Fruit fly (Drosophila melanogaster) whole organism, embryonic: Measurements from ENCODE around the gene lab.

Experiments used
- Abd-B ChIP-seq: fragments of 200-800 bp; sonication (Bioruptor generic); optimal IDR thresholded peaks from 2 replicates; lab custom pipeline; 2018; ENCODE audit warnings: missing biosample characterization, mild to moderate bottlenecking, missing genetic modification characterization, moderate library complexity
- Atf-2 ChIP-seq: fragments of 200-800 bp; sonication (Bioruptor generic); optimal IDR thresholded peaks from 2 replicates; lab custom pipeline; 2016; ENCODE audit warnings: missing biosample characterization, missing genetic modification characterization
- Atf6 ChIP-seq: fragments of 200-800 bp; sonication (Bioruptor generic); IDR thresholded peaks from 2 replicates; pipeline ENCODE4 v1.3.6; 2022; ENCODE audit warnings: missing biosample characterization, missing genetic modification characterization
- CG10321 ChIP-seq: fragments of 200-800 bp; sonication (Bioruptor generic); IDR thresholded peaks from 2 replicates; pipeline ENCODE4 v1.3.6; 2022; ENCODE audit warnings: missing biosample characterization, missing genetic modification characterization
- CG12071 ChIP-seq: fragments of 200-800 bp; sonication (Bioruptor generic); optimal IDR thresholded peaks from 3 replicates; lab custom pipeline; 2018; ENCODE audit warnings: missing biosample characterization, mild to moderate bottlenecking, missing genetic modification characterization
- CG13894 ChIP-seq: fragments of 200-800 bp; sonication (Bioruptor generic); optimal IDR thresholded peaks from 3 replicates; lab custom pipeline; 2018; ENCODE audit warnings: missing biosample characterization, mild to moderate bottlenecking, missing genetic modification characterization, moderate library complexity
- CG15479 ChIP-seq: fragments of 200-800 bp; sonication (Bioruptor generic); optimal IDR thresholded peaks from 3 replicates; lab custom pipeline; 2019; ENCODE audit warnings: missing biosample characterization, mild to moderate bottlenecking, missing genetic modification characterization, moderate library complexity
- CG16779 ChIP-seq: fragments of 200-800 bp; sonication (Bioruptor generic); IDR thresholded peaks from 2 replicates; pipeline ENCODE4 v1.3.6; 2022; ENCODE audit warnings: missing biosample characterization, missing genetic modification characterization
- CG18262 ChIP-seq: fragments of 200-800 bp; optimal IDR thresholded peaks from 3 replicates; lab custom pipeline; 2019; ENCODE audit warnings: missing biosample characterization, mild to moderate bottlenecking, missing genetic modification characterization, moderate library complexity
- CG1832 ChIP-seq: fragments of 200-800 bp; sonication (Bioruptor generic); optimal IDR thresholded peaks from 2 replicates; lab custom pipeline; 2017; ENCODE audit warnings: missing biosample characterization, mild to moderate bottlenecking, missing genetic modification characterization, inconsistent platforms
- CG2712 ChIP-seq: fragments of 200-800 bp; optimal IDR thresholded peaks from 3 replicates; lab custom pipeline; 2019; ENCODE audit warnings: missing biosample characterization, mild to moderate bottlenecking, missing genetic modification characterization, moderate library complexity
- CG31388 ChIP-seq: fragments of 200-800 bp; sonication (Bioruptor generic); optimal IDR thresholded peaks from 2 replicates; lab custom pipeline; 2016; ENCODE audit warnings: missing biosample characterization, missing genetic modification characterization
- CG31441 ChIP-seq: fragments of 200-800 bp; sonication (Bioruptor generic); IDR thresholded peaks from 2 replicates; pipeline ENCODE4 v1.3.6; 2022; ENCODE audit warnings: missing biosample characterization, missing genetic modification characterization
- CG6791 ChIP-seq: fragments of 200-800 bp; sonication (Bioruptor generic); IDR thresholded peaks from 3 replicates; pipeline ENCODE4 v1.3.6; 2022; ENCODE audit warnings: missing biosample characterization, missing genetic modification characterization; ENCODE audit not compliant: partially characterized antibody
- D ChIP-seq, 2 experiments: fragments of 200-800 bp in 1 of 2; fragments of >200 bp in 1 of 2; sonication (Bioruptor generic) in 1 of 2; optimal IDR thresholded peaks; 2 replicates in 1 of 2; 3 replicates in 1 of 2; lab custom pipeline; 2017; ENCODE audit warnings: mild to moderate bottlenecking in 1 of 2, missing biosample characterization in 1 of 2, missing genetic modification characterization in 1 of 2, missing genetic modification reagents in 1 of 2
- Dbx ChIP-seq: fragments of 200-800 bp; sonication (Bioruptor generic); IDR thresholded peaks from 3 replicates; pipeline ENCODE4 v1.3.6; 2022; ENCODE audit warnings: missing biosample characterization, missing genetic modification characterization
- Deaf1 ChIP-seq: fragments of 200-800 bp; optimal IDR thresholded peaks from 3 replicates; lab custom pipeline; 2019; ENCODE audit warnings: missing biosample characterization, mild to moderate bottlenecking, missing genetic modification characterization, moderate library complexity
- Fer3 ChIP-seq: fragments of 200-800 bp; sonication (Bioruptor generic); optimal IDR thresholded peaks from 2 replicates; lab custom pipeline; 2018; ENCODE audit warnings: missing biosample characterization, mild to moderate bottlenecking, missing genetic modification characterization, moderate library complexity
- H15 ChIP-seq: fragments of 200-800 bp; sonication (Bioruptor generic); IDR thresholded peaks from 3 replicates; pipeline ENCODE4 v1.3.6; 2022; ENCODE audit warnings: missing biosample characterization, missing genetic modification characterization
- Hr78 ChIP-seq, 2 experiments: fragments of 200-800 bp in 1 of 2; fragments of >200 bp in 1 of 2; sonication (Bioruptor generic) in 1 of 2; optimal IDR thresholded peaks; 2 replicates each; lab custom pipeline; 2017 to 2019; ENCODE audit warnings: missing biosample characterization in 2 of 2, missing genetic modification characterization in 2 of 2, mild to moderate bottlenecking in 1 of 2, moderate library complexity in 1 of 2
- Jarid2 ChIP-seq: fragments of 200-800 bp; sonication (Bioruptor generic); optimal IDR thresholded peaks from 3 replicates; lab custom pipeline; 2017; ENCODE audit warnings: mild to moderate bottlenecking, missing biosample characterization, missing genetic modification reagents, missing genetic modification characterization
- Nf-YA ChIP-seq: fragments of 200-800 bp; sonication (Bioruptor generic); IDR thresholded peaks from 2 replicates; pipeline ENCODE4 v1.3.6; 2022; ENCODE audit warnings: missing biosample characterization, missing genetic modification characterization
- Nf-YB ChIP-seq: fragments of 200-800 bp; sonication (Bioruptor generic); optimal IDR thresholded peaks from 3 replicates; lab custom pipeline; 2019; ENCODE audit warnings: missing biosample characterization, mild to moderate bottlenecking, missing genetic modification characterization, moderate library complexity
- Nf-YC ChIP-seq: fragments of 200-800 bp; optimal IDR thresholded peaks from 3 replicates; lab custom pipeline; 2019; ENCODE audit warnings: missing biosample characterization, mild to moderate bottlenecking, missing genetic modification characterization, moderate library complexity
- Pdp1 ChIP-seq, 2 experiments: fragments of 200-800 bp; sonication (Bioruptor generic); optimal IDR thresholded peaks; 3 replicates each; lab custom pipeline; 2016; ENCODE audit warnings: missing biosample characterization in 2 of 2, missing genetic modification characterization in 2 of 2, mild to moderate bottlenecking in 1 of 2, moderate library complexity in 1 of 2
- Rx ChIP-seq: fragments of 200-800 bp; sonication (Bioruptor generic); IDR thresholded peaks from 2 replicates; pipeline ENCODE4 v1.3.6; 2022; ENCODE audit warnings: missing biosample characterization, missing genetic modification characterization
- Usf ChIP-seq: fragments of 200-800 bp; sonication (Bioruptor generic); optimal IDR thresholded peaks from 2 replicates; lab custom pipeline; 2017; ENCODE audit warnings: missing genotype, missing biosample characterization, missing genetic modification characterization
- Xbp1 ChIP-seq: fragments of 200-800 bp; sonication (Bioruptor generic); optimal IDR thresholded peaks from 3 replicates; lab custom pipeline; 2016; ENCODE audit warnings: missing biosample characterization, mild to moderate bottlenecking, missing genetic modification characterization
- Xrp1 ChIP-seq: fragments of 200-800 bp; sonication (Bioruptor generic); IDR thresholded peaks from 2 replicates; pipeline ENCODE4 v1.3.6; 2022; ENCODE audit warnings: missing biosample characterization, missing genetic modification characterization
- abd-A ChIP-seq: fragments of 200-800 bp; sonication (Bioruptor generic); optimal IDR thresholded peaks from 3 replicates; lab custom pipeline; 2019; ENCODE audit warnings: missing biosample characterization, mild to moderate bottlenecking, missing genetic modification characterization, moderate library complexity
- ap ChIP-seq: fragments of 200-800 bp; sonication (Bioruptor generic); IDR thresholded peaks from 2 replicates; pipeline ENCODE4 v1.3.6; 2022; ENCODE audit warnings: missing biosample characterization, missing genetic modification characterization
- ara ChIP-seq: fragments of 200-800 bp; sonication (Bioruptor generic); IDR thresholded peaks from 2 replicates; pipeline ENCODE4 v1.3.6; 2022; ENCODE audit warnings: missing biosample characterization, missing genetic modification characterization
- ci ChIP-seq: fragments of 200-800 bp; sonication (Bioruptor generic); IDR thresholded peaks from 3 replicates; pipeline ENCODE4 v1.3.6; 2022; ENCODE audit warnings: missing biosample characterization, missing genetic modification characterization
- gcm ChIP-seq: fragments of 200-800 bp; sonication (Bioruptor generic); optimal IDR thresholded peaks from 2 replicates; lab custom pipeline; 2019; ENCODE audit warnings: missing biosample characterization, mild to moderate bottlenecking, missing genetic modification characterization, moderate library complexity
- gsb-n ChIP-seq: fragments of 200-800 bp; sonication (Bioruptor generic); optimal IDR thresholded peaks from 3 replicates; lab custom pipeline; 2018; ENCODE audit warnings: missing biosample characterization, mild to moderate bottlenecking, missing genetic modification characterization
- jing ChIP-seq: fragments of 200-800 bp; sonication (Bioruptor generic); optimal IDR thresholded peaks from 2 replicates; lab custom pipeline; 2018; ENCODE audit warnings: missing biosample characterization, mild to moderate bottlenecking, missing genetic modification characterization
- kah ChIP-seq: fragments of 200-800 bp; sonication (Bioruptor generic); optimal IDR thresholded peaks from 2 replicates; lab custom pipeline; 2018; ENCODE audit warnings: missing biosample characterization, mild to moderate bottlenecking, missing genetic modification characterization
- lola ChIP-seq, 3 experiments: fragments of >200 bp in 2 of 3; fragments of 200-800 bp in 1 of 3; sonication (Bioruptor generic) in 1 of 3; optimal IDR thresholded peaks; 2 replicates each; lab custom pipeline; 2017 to 2019; ENCODE audit warnings: missing biosample characterization in 3 of 3, missing genetic modification characterization in 3 of 3, mild to moderate bottlenecking in 1 of 3, moderate library complexity in 1 of 3
- pfk ChIP-seq: fragments of 200-800 bp; sonication (Bioruptor generic); optimal IDR thresholded peaks from 2 replicates; lab custom pipeline; 2018; ENCODE audit warnings: missing biosample characterization, mild to moderate bottlenecking, missing genetic modification characterization, moderate library complexity
- phol ChIP-seq: fragments of 200-800 bp; sonication (Bioruptor generic); optimal IDR thresholded peaks from 3 replicates; lab custom pipeline; 2018; ENCODE audit warnings: missing biosample characterization, mild to moderate bottlenecking, missing genetic modification characterization, moderate library complexity
- prd ChIP-seq, 3 experiments: fragments of >200 bp in 2 of 3; fragments of 200-800 bp in 1 of 3; sonication (Bioruptor generic) in 1 of 3; optimal IDR thresholded peaks in 2 of 3; IDR thresholded peaks in 1 of 3; 2 replicates in 2 of 3; 3 replicates in 1 of 3; pipeline versions ENCODE4 v1.3.6 to Lab custom; 2017 to 2022; ENCODE audit warnings: missing biosample characterization in 1 of 3, missing genetic modification characterization in 1 of 3
- pros ChIP-seq: fragments of 200-800 bp; sonication (Bioruptor generic); optimal IDR thresholded peaks from 3 replicates; lab custom pipeline; 2019; ENCODE audit warnings: missing biosample characterization, mild to moderate bottlenecking, missing genetic modification characterization, moderate library complexity
- row ChIP-seq: fragments of 200-800 bp; sonication (Bioruptor generic); IDR thresholded peaks from 3 replicates; pipeline ENCODE4 v1.3.6; 2022; ENCODE audit warnings: missing biosample characterization, missing genetic modification characterization
- schlank ChIP-seq: fragments of 200-800 bp; sonication (Bioruptor generic); optimal IDR thresholded peaks from 2 replicates; lab custom pipeline; 2018; ENCODE audit warnings: missing biosample characterization, mild to moderate bottlenecking, missing genetic modification characterization
- seq ChIP-seq: fragments of 200-800 bp; sonication (Bioruptor generic); IDR thresholded peaks from 2 replicates; pipeline ENCODE4 v1.3.6; 2022; ENCODE audit warnings: missing biosample characterization, missing genetic modification characterization
- slbo ChIP-seq: fragments of 200-800 bp; sonication (Bioruptor generic); IDR thresholded peaks from 2 replicates; pipeline ENCODE4 v1.3.6; 2022; ENCODE audit warnings: missing biosample characterization, missing genetic modification characterization
- so ChIP-seq: fragments of 200-800 bp; sonication (Bioruptor generic); IDR thresholded peaks from 3 replicates; pipeline ENCODE4 v1.3.6; 2022; ENCODE audit warnings: missing biosample characterization, missing genetic modification characterization
- tgo ChIP-seq: fragments of 200-800 bp; sonication (Bioruptor generic); IDR thresholded peaks from 3 replicates; pipeline ENCODE4 v1.3.6; 2022; ENCODE audit warnings: missing biosample characterization, missing genetic modification characterization
- vfl ChIP-seq: fragments of 200-800 bp; sonication (Bioruptor generic); optimal IDR thresholded peaks from 2 replicates; lab custom pipeline; 2016; ENCODE audit warnings: missing biosample characterization, missing genetic modification characterization
- zfh1 ChIP-seq: fragments of 200-800 bp; sonication (Bioruptor generic); IDR thresholded peaks from 3 replicates; pipeline ENCODE4 v1.3.6; 2022; ENCODE audit warnings: missing biosample characterization, missing genetic modification characterization

The lab gene

dm6 chr3R:6683135-6683534 lies 4.7 kb upstream of the lab start:
- TF ChIP-seq Usf (no peak), vfl (GFP tag; lab: Kevin White, UChicago) (no peak), seq (peak; percentile 52; the same call in 1 of the 2 replicates), CG1832 (GFP tag; lab: Kevin White, UChicago) (peak; percentile 60), Nf-YA (GFP tag; lab: Robert Waterston, UW) (peak; percentile 91), CG15479 (GFP tag; lab: Kevin White, UChicago) (peak; percentile 69), jing (peak; percentile 27), CG10321 (GFP tag; lab: Robert Waterston, UW) (peak; percentile 94), tgo (GFP tag; lab: Robert Waterston, UW) (no peak), pros (peak; percentile 3), Deaf1 (tag; lab: Kevin White, UChicago) (peak; percentile 37), prd (optimal IDR thresholded peaks at IDR 0.05; lab: Kevin White, UChicago) (no peak), prd (GFP tag; IDR thresholded peaks at IDR 0.05; lab: Robert Waterston, UW) (no peak), H15 (GFP tag; lab: Robert Waterston, UW) (no peak), slbo (no peak), Nf-YB (peak; percentile 99), Rx (no peak), CG12071 (no peak), Nf-YC (tag; lab: Kevin White, UChicago) (peak; percentile 98), CG16779 (GFP tag; lab: Robert Waterston, UW) (no peak), Jarid2 (GFP tag; lab: Kevin White, UChicago) (peak; percentile 52)
- TF ChIP-seq, all 482 proteins: peak for 11

- TF ChIP-seq lola (GFP tag; optimal IDR thresholded peaks at IDR 0.05; lab: Kevin White, UChicago), result peak in 1 of 3 experiments; percentile 64
- TF ChIP-seq CG31388, result no peak
- no peak for TF ChIP-seq CG6791 (GFP tag; lab: Robert Waterston, UW)
- no peak for TF ChIP-seq Xbp1 (GFP tag; lab: Kevin White, UChicago)
- TF ChIP-seq gcm (GFP tag; lab: Kevin White, UChicago), result peak; percentile 0
- TF ChIP-seq Atf-2 (GFP tag; lab: Kevin White, UChicago), result no peak
- TF ChIP-seq Dbx (GFP tag; lab: Robert Waterston, UW), result no peak
- TF ChIP-seq ci (GFP tag; lab: Robert Waterston, UW), result no peak
- TF ChIP-seq abd-A (tag; lab: Kevin White, UChicago), result no peak
- peak; percentile 65 for TF ChIP-seq Xrp1 (GFP tag; lab: Robert Waterston, UW)
- TF ChIP-seq CG31441 (GFP tag; lab: Robert Waterston, UW), result peak; percentile 31; the same call in 1 of the 2 replicates
- 0 out of 3 replicates have a peak, but pooled peaks have one; percentile 12 for TF ChIP-seq zfh1 (GFP tag; lab: Robert Waterston, UW)
- peak; percentile 49; the same call in 1 of the 3 replicates for TF ChIP-seq row (GFP tag; lab: Robert Waterston, UW)
- no peak for TF ChIP-seq Abd-B
- peak; percentile 67 for TF ChIP-seq CG2712
- TF ChIP-seq CG13894 (tag; lab: Kevin White, UChicago), result no peak
- peak; percentile 65 for TF ChIP-seq CG18262 (tag; lab: Kevin White, UChicago)
- peak; percentile 29 for TF ChIP-seq gsb-n (tag; lab: Kevin White, UChicago)
- TF ChIP-seq Pdp1 (GFP tag; optimal IDR thresholded peaks at IDR 0.05; lab: Kevin White, UChicago), result no peak
- peak; percentile 55 for TF ChIP-seq phol
- no peak for TF ChIP-seq kah (GFP tag; lab: Kevin White, UChicago)
- TF ChIP-seq so, result no peak
- TF ChIP-seq pfk (GFP tag; lab: Kevin White, UChicago), result no peak
- peak in 1 of 2 experiments; percentile 12 for TF ChIP-seq Hr78 (GFP tag; optimal IDR thresholded peaks at IDR 0.05; lab: Kevin White, UChicago)
- TF ChIP-seq ap (GFP tag; lab: Robert Waterston, UW), result no peak
- TF ChIP-seq ara (GFP tag; lab: Robert Waterston, UW), result peak; percentile 41; the same call in 1 of the 2 replicates
- TF ChIP-seq D (optimal IDR thresholded peaks at IDR 0.05; lab: Kevin White, UChicago), result no peak
- TF ChIP-seq D (GFP tag; optimal IDR thresholded peaks at IDR 0.05; lab: Kevin White, UChicago), result peak; percentile 30
- no peak for TF ChIP-seq Atf6 (GFP tag; lab: Robert Waterston, UW)
- no peak for TF ChIP-seq Fer3 (tag; lab: Kevin White, UChicago)
- TF ChIP-seq schlank (tag; lab: Kevin White, UChicago), result no peak
These were observed 3.8 kb downstream of the lab start for dm6 chr3R:6674548-6674947.
